Worm (Caenorhabditis elegans) whole organism, young adult: Measurements from ENCODE around the gene C18B2.3.

Source experiments
- F37B4.10 ChIP-seq: fragments of 200-800 bp; sonication (Bioruptor generic); IDR thresholded peaks from 2 replicates; pipeline ENCODE4 v1.3.6; 2022; ENCODE audit warnings: missing genetic modification characterization, missing compliant biosample characterization
- bed-1 ChIP-seq: fragments of 200-800 bp; sonication (Bioruptor generic); IDR thresholded peaks from 2 replicates; pipeline ENCODE4 v1.3.6; 2022; ENCODE audit warnings: missing genetic modification reagents, missing genetic modification characterization, missing compliant biosample characterization
- ceh-27 ChIP-seq: fragments of 200-800 bp; sonication (Bioruptor generic); optimal IDR thresholded peaks from 2 replicates; lab custom pipeline; 2018; ENCODE audit warnings: mild to moderate bottlenecking, missing genetic modification characterization, moderate library complexity, missing compliant biosample characterization
- ceh-79 ChIP-seq: sonication (generic microtip); optimal IDR thresholded peaks from 2 replicates; lab custom pipeline; 2017; ENCODE audit warnings: mild to moderate bottlenecking, missing genetic modification characterization, missing compliant biosample characterization
- gei-17 ChIP-seq: fragments of 200-800 bp; sonication (Bioruptor generic); optimal IDR thresholded peaks from 2 replicates; lab custom pipeline; 2018; ENCODE audit warnings: mild to moderate bottlenecking, missing genetic modification characterization, missing compliant biosample characterization
- him-1 ChIP-seq: sonication (generic microtip); optimal IDR thresholded peaks from 2 replicates; lab custom pipeline; 2016; ENCODE audit warnings: missing genotype, missing genetic modification reagents, missing genetic modification characterization, missing compliant biosample characterization
- lin-26 ChIP-seq: fragments of 200-800 bp; sonication (Bioruptor generic); IDR thresholded peaks from 2 replicates; pipeline ENCODE4 v1.3.6; 2022; ENCODE audit warnings: missing genetic modification reagents, missing genetic modification characterization, missing compliant biosample characterization
- nfya-1 ChIP-seq: sonication (generic microtip); optimal IDR thresholded peaks from 2 replicates; lab custom pipeline; 2017; ENCODE audit warnings: antibody characterized with exemption, missing compliant biosample characterization, missing genetic modification characterization, borderline replicate concordance; ENCODE audit not compliant: insufficient read depth
- nhr-90 ChIP-seq: sonication (generic microtip); optimal IDR thresholded peaks from 2 replicates; lab custom pipeline; 2016; ENCODE audit warnings: missing genotype, mild to moderate bottlenecking, missing genetic modification characterization, missing compliant biosample characterization
- rpc-1 ChIP-seq, 2 experiments: fragments of 150-350 bp in 1 of 2; sonication (generic microtip) in 1 of 2; optimal IDR thresholded peaks; 2 replicates each; lab custom pipeline; 2014 to 2018; ENCODE audit warnings: missing biosample characterization in 1 of 2, missing genetic modification characterization in 1 of 2, missing genetic modification reagents in 1 of 2, missing genotype in 1 of 2
- sdz-38 ChIP-seq: sonication (generic microtip); optimal IDR thresholded peaks from 2 replicates; lab custom pipeline; 2016; ENCODE audit warnings: missing genotype, missing genetic modification characterization, missing compliant biosample characterization
- sptf-2 ChIP-seq: fragments of 200-800 bp; sonication (Bioruptor generic); optimal IDR thresholded peaks from 2 replicates; lab custom pipeline; 2018; ENCODE audit warnings: mild to moderate bottlenecking, missing genetic modification characterization, missing compliant biosample characterization
- unc-62 ChIP-seq: fragments of 150-350 bp; optimal IDR thresholded peaks from 2 replicates; lab custom pipeline; 2014; ENCODE audit warnings: missing biosample characterization, missing genetic modification reagents, missing genetic modification characterization

ce11 chrX:3596303-3596772 is 5.3 kb upstream of the C18B2.3 start, which contains the start of gene T27A10.6:
- TF ChIP-seq nhr-90 (tag; lab: Kevin White, UChicago) (no peak), sptf-2 (no peak), sdz-38 (no peak), ceh-79 (no peak), him-1 (tag; lab: Kevin White, UChicago) (no peak), F37B4.10 (GFP tag; lab: Robert Waterston, UW) (no peak), gei-17 (GFP tag; lab: Kevin White, UChicago) (no peak), ceh-27 (GFP tag; lab: Kevin White, UChicago) (no peak), nfya-1 (tag; lab: Kevin White, UChicago) (no peak), bed-1 (GFP tag; lab: Robert Waterston, UW) (no peak), lin-26 (GFP tag; lab: Robert Waterston, UW) (no peak), unc-62 (GFP tag; lab: Kevin White, UChicago) (no peak), rpc-1 (optimal IDR thresholded peaks at IDR 0.05; lab: Kevin White, UChicago) (no peak), rpc-1 (tag; optimal IDR thresholded peaks at IDR 0.05; lab: Kevin White, UChicago) (no peak)
